Fruit fly (Drosophila melanogaster): Measurements from ENCODE around the gene Sry-delta.

Sry-delta gene

dm6 chr3R:30090261-30091006, 47.3 kb downstream of the Sry-delta start (continued):
- TF ChIP-seq CG8478 (optimal IDR thresholded peaks at IDR 0.05) (no peak), Hey (tag; optimal IDR thresholded peaks at IDR 0.05) (peak; percentile 75), z (GFP tag; IDR thresholded peaks at IDR 0.05) (peak; percentile 90), knrl (GFP tag; IDR thresholded peaks at IDR 0.05; ENCODE audit: partially characterized antibody) (no peak), NFAT (GFP tag; IDR thresholded peaks at IDR 0.05) (no peak), gfzf (GFP tag; optimal IDR thresholded peaks at IDR 0.05) (no peak), Ets65A (GFP tag) (peak; percentile 43), sd (tag; optimal IDR thresholded peaks at IDR 0.05) (peak; percentile 53), cato (GFP tag; optimal IDR thresholded peaks at IDR 0.05; ENCODE audit: borderline replicate concordance) (no peak), emc (GFP tag; optimal IDR thresholded peaks at IDR 0.05) (no peak), unc-4 (GFP tag; IDR thresholded peaks at IDR 0.05; ENCODE audit: partially characterized antibody) (no peak), CG30403 (GFP tag; optimal IDR thresholded peaks at IDR 0.05) (no peak), Jarid2 (GFP tag; optimal IDR thresholded peaks at IDR 0.05) (no peak), tll (GFP tag; optimal IDR thresholded peaks at IDR 0.05) (no peak), CG10366 (GFP tag; IDR thresholded peaks at IDR 0.05) (no peak), zfh2 (GFP tag; optimal IDR thresholded peaks at IDR 0.05) (no peak), ems (GFP tag; optimal IDR thresholded peaks at IDR 0.05) (no peak), CG8924 (tag; optimal IDR thresholded peaks at IDR 0.05) (no peak), Pdp1 (GFP tag; optimal IDR thresholded peaks at IDR 0.05) (peak in 1 of 2 experiments; percentile 90), CTCF (GFP tag; optimal IDR thresholded peaks at IDR 0.05) (peak; percentile 70), CG34376 (GFP tag; optimal IDR thresholded peaks at IDR 0.05) (no peak), CG12236 (GFP tag; optimal IDR thresholded peaks at IDR 0.05) (no peak), Bgb (GFP tag; IDR thresholded peaks at IDR 0.05; ENCODE audit: partially characterized antibody) (peak; percentile 29; the same call in 1 of the 2 replicates), croc (GFP tag; conservative IDR thresholded peaks at IDR 0.05) (no peak), CG13123 (GFP tag; optimal IDR thresholded peaks at IDR 0.05) (no peak), Med (GFP tag) (no peak), CG2199 (GFP tag; IDR thresholded peaks at IDR 0.05) (no peak), pb (GFP tag; optimal IDR thresholded peaks at IDR 0.05) (no peak), Spps (tag; optimal IDR thresholded peaks at IDR 0.05) (no peak), ewg (GFP tag; optimal IDR thresholded peaks at IDR 0.05) (peak; percentile 46), CG10565 (GFP tag; optimal IDR thresholded peaks at IDR 0.05) (no peak), HLHmδ (GFP tag; optimal IDR thresholded peaks at IDR 0.05) (no peak), chinmo (GFP tag; IDR thresholded peaks at IDR 0.05; ENCODE audit: partially characterized antibody) (no peak), Neu2 (GFP tag; optimal IDR thresholded peaks at IDR 0.05; ENCODE audit: borderline replicate concordance) (no peak), H2.0 (GFP tag; IDR thresholded peaks at IDR 0.05) (no peak), Antp (GFP tag; optimal IDR thresholded peaks at IDR 0.05) (no peak), amos (GFP tag; IDR thresholded peaks at IDR 0.05; ENCODE audit: partially characterized antibody) (no peak; the same call in 1 of the 2 replicates), Fer2 (tag; optimal IDR thresholded peaks at IDR 0.05) (no peak), schlank (tag; optimal IDR thresholded peaks at IDR 0.05) (no peak), crp (GFP tag; optimal IDR thresholded peaks at IDR 0.05) (peak in 1 of 2 experiments; percentile 41), CG32772 (GFP tag; IDR thresholded peaks at IDR 0.05) (no peak), D (optimal IDR thresholded peaks at IDR 0.05) (no peak), D (GFP tag; optimal IDR thresholded peaks at IDR 0.05) (no peak), pros (GFP tag; optimal IDR thresholded peaks at IDR 0.05) (no peak), CG7963 (GFP tag; IDR thresholded peaks at IDR 0.05; ENCODE audit: partially characterized antibody) (no peak), Mrtf (GFP tag; IDR thresholded peaks at IDR 0.05) (no peak), CG9727 (GFP tag; optimal IDR thresholded peaks at IDR 0.05) (no peak), jigr1 (GFP tag; IDR thresholded peaks at IDR 0.05) (no peak), kay (GFP tag; optimal IDR thresholded peaks at IDR 0.05) (no peak), MTF-1 (GFP tag; optimal IDR thresholded peaks at IDR 0.05; ENCODE audit: borderline replicate concordance) (no peak)
